Worm (Caenorhabditis elegans) whole organism, L4/young adult: Measurements from ENCODE around the gene pqn-13.

ENCODE experiments used
- W03F9.2 ChIP-seq: fragments of 150-350 bp; optimal IDR thresholded peaks from 2 replicates; lab custom pipeline; 2014; ENCODE audit warnings: missing biosample characterization, missing genetic modification characterization
- dao-5 ChIP-seq: sonication (generic microtip); optimal IDR thresholded peaks from 2 replicates; lab custom pipeline; 2016; ENCODE audit warnings: missing genotype, missing genetic modification characterization, moderate library complexity, missing compliant biosample characterization
- him-1 ChIP-seq: sonication (generic microtip); optimal IDR thresholded peaks from 2 replicates; lab custom pipeline; 2016; ENCODE audit warnings: missing genotype, missing genetic modification reagents, missing genetic modification characterization, missing compliant biosample characterization

DNA sequence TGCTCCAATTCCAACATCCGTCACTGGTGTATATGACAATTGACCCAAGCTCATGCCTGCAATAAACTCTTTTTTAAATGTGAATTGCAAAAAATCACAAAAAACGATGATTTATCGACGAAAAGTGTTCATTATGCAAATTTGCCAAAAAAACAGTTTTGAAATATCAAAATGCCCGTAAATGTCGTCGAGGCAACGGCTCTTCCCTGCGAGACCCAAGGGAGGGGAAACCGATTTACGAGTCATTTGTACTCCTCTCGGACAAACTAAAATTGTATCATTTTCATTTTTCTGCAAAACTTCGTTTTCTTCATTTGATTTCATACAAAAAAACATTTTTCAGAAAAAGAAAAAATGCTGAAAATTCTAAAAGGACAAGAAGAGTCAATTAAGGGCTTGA lies 8.6 kb upstream of the pqn-13 start, which contains the start of the genes hmgs-1 and F25B4.4:
- peak; percentile 19 for TF ChIP-seq him-1
- TF ChIP-seq W03F9.2 (tag; lab: Kevin White, UChicago): peak; percentile 85
- no peak for TF ChIP-seq dao-5 (tag; lab: Kevin White, UChicago)
